Worm (Caenorhabditis elegans): ENCODE measurements around the gene pqn-92.

The pqn-92 gene

ce11 chrIII:12351301-12351700 lies 43.7 kb downstream of the pqn-92 start, which contains the start of the genes pph-4.1 and Y75B8A.31 (continued):
- TF ChIP-seq pax-1 (tag; optimal IDR thresholded peaks at IDR 0.05) (peak; percentile 15), F13H6.1 (tag; optimal IDR thresholded peaks at IDR 0.05) (peak; percentile 32), dve-1 (tag; optimal IDR thresholded peaks at IDR 0.05) (no peak), ref-2 (tag; optimal IDR thresholded peaks at IDR 0.05) (peak; percentile 65), ceh-2 (tag; optimal IDR thresholded peaks at IDR 0.05) (peak; percentile 92), hlh-6 (tag; optimal IDR thresholded peaks at IDR 0.05) (no peak), tbx-7 (tag; optimal IDR thresholded peaks at IDR 0.05) (peak; percentile 82), pag-3 (tag; optimal IDR thresholded peaks at IDR 0.05; ENCODE audit: borderline replicate concordance) (no peak), zip-5 (tag; optimal IDR thresholded peaks at IDR 0.05) (peak; percentile 84), ceh-48 (tag; optimal IDR thresholded peaks at IDR 0.05) (no peak), nhr-11 (tag; optimal IDR thresholded peaks at IDR 0.05) (no peak), fax-1 (tag; optimal IDR thresholded peaks at IDR 0.05) (peak; percentile 77), ets-4 (tag; optimal IDR thresholded peaks at IDR 0.05) (peak; percentile 93), lim-6 (tag; optimal IDR thresholded peaks at IDR 0.05) (peak; percentile 65), rnt-1 (tag; optimal IDR thresholded peaks at IDR 0.05) (peak; percentile 67), mec-3 (tag; optimal IDR thresholded peaks at IDR 0.05; ENCODE audit: borderline replicate concordance) (peak; percentile 81), sdc-2 (tag; optimal IDR thresholded peaks at IDR 0.05) (no peak), ceh-19 (GFP tag; optimal IDR thresholded peaks at IDR 0.05) (no peak)

ce11 chrIII:12356588-12356987 lies 49.0 kb downstream of the pqn-92 start:
- no peak for TF ChIP-seq ceh-45 (GFP tag; IDR thresholded peaks at IDR 0.05)
- no peak for TF ChIP-seq unc-55 (GFP tag; optimal IDR thresholded peaks at IDR 0.05)
- no peak for TF ChIP-seq mec-3 (tag; optimal IDR thresholded peaks at IDR 0.05; ENCODE audit: borderline replicate concordance)
- TF ChIP-seq ceh-19 (GFP tag; optimal IDR thresholded peaks at IDR 0.05), result no peak
- TF ChIP-seq zip-5 (tag; optimal IDR thresholded peaks at IDR 0.05), result no peak
- TF ChIP-seq eyg-1 (tag; optimal IDR thresholded peaks at IDR 0.05), result no peak

ce11 chrIII:12358461-12358860 lies 50.9 kb downstream of the pqn-92 start, which contains the start of gene Y75B8A.32:
Gene Y75B8A.32 (minus strand): TSS chrIII:12358561.
- no peak for TF ChIP-seq odd-2 (tag; optimal IDR thresholded peaks at IDR 0.05)
- TF ChIP-seq ttx-3 (tag; optimal IDR thresholded peaks at IDR 0.05), result no peak
- TF ChIP-seq Y22D7AL.16 (tag; optimal IDR thresholded peaks at IDR 0.05), result no peak
- TF ChIP-seq pha-2 (tag; optimal IDR thresholded peaks at IDR 0.05), result no peak
- TF ChIP-seq pat-9 (tag; optimal IDR thresholded peaks at IDR 0.05), result no peak
- no peak for TF ChIP-seq sox-4 (tag; optimal IDR thresholded peaks at IDR 0.05)
- TF ChIP-seq F13H6.1 (tag; optimal IDR thresholded peaks at IDR 0.05), result no peak
- TF ChIP-seq T23F11.4 (GFP tag; optimal IDR thresholded peaks at IDR 0.05), result no peak
- TF ChIP-seq ceh-9 (tag; optimal IDR thresholded peaks at IDR 0.05), result no peak
- no peak for TF ChIP-seq ceh-30 (tag; optimal IDR thresholded peaks at IDR 0.05)
- no peak for TF ChIP-seq K02D7.2 (tag; optimal IDR thresholded peaks at IDR 0.05)
- no peak for TF ChIP-seq ref-2 (tag; optimal IDR thresholded peaks at IDR 0.05)
- no peak for TF ChIP-seq tbx-7 (tag; optimal IDR thresholded peaks at IDR 0.05)

ce11 chrIII:12359265-12359664 lies 51.7 kb downstream of the pqn-92 start, which contains the start of gene Y75B8A.34:
Gene Y75B8A.34 (plus strand): TSS chrIII:12359565.
- TF ChIP-seq ztf-16 (tag; optimal IDR thresholded peaks at IDR 0.05) (no peak), fax-1 (tag; optimal IDR thresholded peaks at IDR 0.05) (no peak), ceh-9 (tag; optimal IDR thresholded peaks at IDR 0.05) (no peak), zip-5 (tag; optimal IDR thresholded peaks at IDR 0.05) (no peak), fkh-6 (tag; optimal IDR thresholded peaks at IDR 0.05) (no peak), unc-42 (tag; optimal IDR thresholded peaks at IDR 0.05) (no peak), pqm-1 (tag; optimal IDR thresholded peaks at IDR 0.05) (no peak), F13H6.1 (tag; optimal IDR thresholded peaks at IDR 0.05) (no peak), odd-2 (tag; optimal IDR thresholded peaks at IDR 0.05) (no peak), syd-9 (tag; optimal IDR thresholded peaks at IDR 0.05) (no peak), unc-55 (GFP tag; optimal IDR thresholded peaks at IDR 0.05) (no peak), K09A11.1 (tag; optimal IDR thresholded peaks at IDR 0.05; ENCODE audit: insufficient read depth) (no peak), Y22D7AL.16 (tag; optimal IDR thresholded peaks at IDR 0.05) (no peak), gmeb-2 (tag; optimal IDR thresholded peaks at IDR 0.05) (no peak), ceh-45 (GFP tag; IDR thresholded peaks at IDR 0.05) (no peak)

Measured in whole organism, late embryonic.